Worm (Caenorhabditis elegans): Measurements from ENCODE around the gene srbc-82.
A peak's percentile ranks its signal among the peaks of the same experiment; 100 is the strongest.

srbc-82 gene

ce11 chrV:16308343-16308742 is 8.0 kb downstream of the srbc-82 start:
- TF ChIP-seq skn-1 (tag; optimal IDR thresholded peaks at IDR 0.05), result no peak
- TF ChIP-seq F16B12.6 (tag; optimal IDR thresholded peaks at IDR 0.05), result no peak
- no peak for TF ChIP-seq sptf-1 (tag; optimal IDR thresholded peaks at IDR 0.05)
- TF ChIP-seq unc-30 (tag; optimal IDR thresholded peaks at IDR 0.05), result no peak
- no peak for TF ChIP-seq vab-15 (tag; optimal IDR thresholded peaks at IDR 0.05)
- TF ChIP-seq grh-1 (GFP tag; IDR thresholded peaks at IDR 0.05), result no peak
- TF ChIP-seq C34B4.2 (tag; optimal IDR thresholded peaks at IDR 0.05), result no peak
- no peak for TF ChIP-seq nhr-90 (tag; optimal IDR thresholded peaks at IDR 0.05; ENCODE audit: poor library complexity)
- TF ChIP-seq nhr-84 (tag; optimal IDR thresholded peaks at IDR 0.05), result no peak
- TF ChIP-seq sup-37 (GFP tag; optimal IDR thresholded peaks at IDR 0.05), result no peak

- TF ChIP-seq lin-13 (GFP tag; optimal IDR thresholded peaks at IDR 0.05), result no peak
- TF ChIP-seq nhr-76 (tag; optimal IDR thresholded peaks at IDR 0.05), result no peak
- no peak for TF ChIP-seq alr-1 (tag; optimal IDR thresholded peaks at IDR 0.05; ENCODE audit: borderline replicate concordance)
- no peak for TF ChIP-seq lir-3 (tag; optimal IDR thresholded peaks at IDR 0.05; ENCODE audit: poor library complexity)
- no peak for TF ChIP-seq fkh-8 (tag; optimal IDR thresholded peaks at IDR 0.05)
- TF ChIP-seq nhr-85 (tag), result peak; percentile 45
- TF ChIP-seq blmp-1 (tag; optimal IDR thresholded peaks at IDR 0.05), result peak; percentile 4
- TF ChIP-seq jun-1 (tag; optimal IDR thresholded peaks at IDR 0.05), result no peak
- TF ChIP-seq nhr-90 (tag; optimal IDR thresholded peaks at IDR 0.05; ENCODE audit: poor library complexity), result no peak
- TF ChIP-seq fkh-10 (GFP tag; optimal IDR thresholded peaks at IDR 0.05), result no peak
- TF ChIP-seq C16A3.4 (tag; optimal IDR thresholded peaks at IDR 0.05), result no peak
- TF ChIP-seq nhr-77 (tag; optimal IDR thresholded peaks at IDR 0.05), result no peak
- no peak for TF ChIP-seq nhr-84 (tag; optimal IDR thresholded peaks at IDR 0.05)
- TF ChIP-seq nhr-11 (tag; optimal IDR thresholded peaks at IDR 0.05), result no peak
- peak in 1 of 2 experiments; percentile 13 for TF ChIP-seq efl-1 (optimal IDR thresholded peaks at IDR 0.05)
- no peak for TF ChIP-seq efl-1 (GFP tag; optimal IDR thresholded peaks at IDR 0.05 in 1 of 2)
- no peak for TF ChIP-seq ztf-4 (tag; optimal IDR thresholded peaks at IDR 0.05)
- TF ChIP-seq unc-86 (tag; optimal IDR thresholded peaks at IDR 0.05), result no peak
- TF ChIP-seq nhr-28 (tag; optimal IDR thresholded peaks at IDR 0.05), result no peak
- TF ChIP-seq F16B12.6 (tag; optimal IDR thresholded peaks at IDR 0.05), result no peak
- TF ChIP-seq nhr-12 (tag; optimal IDR thresholded peaks at IDR 0.05), result no peak
- peak; percentile 5 for TF ChIP-seq skn-1 (tag; optimal IDR thresholded peaks at IDR 0.05)
- TF ChIP-seq nhr-237 (tag; optimal IDR thresholded peaks at IDR 0.05), result no peak
- TF ChIP-seq fkh-4 (tag; optimal IDR thresholded peaks at IDR 0.05; ENCODE audit: borderline replicate concordance), result no peak
- peak; percentile 66 for TF ChIP-seq nhr-71 (tag; optimal IDR thresholded peaks at IDR 0.05)
- TF ChIP-seq nhr-20 (tag; optimal IDR thresholded peaks at IDR 0.05), result no peak
Observed at ce11 chrV:16309523-16309922, 9.1 kb downstream of the srbc-82 start, which contains the start of gene oac-7. Gene oac-7, plus strand, starts transcription at chrV:16309805.

ce11 chrV:16315004-16315403 is 14.6 kb downstream of the srbc-82 start, which contains the start of gene str-214:
Gene str-214, plus strand, starts transcription at chrV:16315304.
- TF ChIP-seq jun-1 (tag; optimal IDR thresholded peaks at IDR 0.05), result no peak
- TF ChIP-seq egl-27 (tag; optimal IDR thresholded peaks at IDR 0.05), result no peak
- no peak for TF ChIP-seq nhr-90 (tag; optimal IDR thresholded peaks at IDR 0.05; ENCODE audit: poor library complexity)
- no peak for TF ChIP-seq xbp-1 (tag; optimal IDR thresholded peaks at IDR 0.05)
- no peak for TF ChIP-seq lin-14 (GFP tag; optimal IDR thresholded peaks at IDR 0.05)
- TF ChIP-seq mab-9 (GFP tag; IDR thresholded peaks at IDR 0.05), result no peak
- TF ChIP-seq dpl-1 (GFP tag; optimal IDR thresholded peaks at IDR 0.05), result no peak
- no peak for TF ChIP-seq grh-1 (GFP tag; IDR thresholded peaks at IDR 0.05)
- no peak for TF ChIP-seq C16A3.4 (tag; optimal IDR thresholded peaks at IDR 0.05)
- no peak for TF ChIP-seq pqm-1 (tag; optimal IDR thresholded peaks at IDR 0.05)
- TF ChIP-seq nhr-237 (tag; optimal IDR thresholded peaks at IDR 0.05), result no peak
- no peak for TF ChIP-seq mep-1 (tag; optimal IDR thresholded peaks at IDR 0.05)
- TF ChIP-seq isw-1 (GFP tag; IDR thresholded peaks at IDR 0.05), result no peak
- TF ChIP-seq hlh-17 (GFP tag; optimal IDR thresholded peaks at IDR 0.05; ENCODE audit: borderline replicate concordance), result no peak
- TF ChIP-seq fos-1 (tag; optimal IDR thresholded peaks at IDR 0.05), result no peak
- no peak for TF ChIP-seq snu-23 (GFP tag; optimal IDR thresholded peaks at IDR 0.05)
- no peak for TF ChIP-seq aly-2 (tag; optimal IDR thresholded peaks at IDR 0.05)
- no peak for TF ChIP-seq ama-1 (optimal IDR thresholded peaks at IDR 0.05)
- TF ChIP-seq snpc-4 (tag; optimal IDR thresholded peaks at IDR 0.05), result no peak
- TF ChIP-seq nhr-77 (tag; optimal IDR thresholded peaks at IDR 0.05), result no peak

Measured in whole organism, L1 larva.